Worm (Caenorhabditis elegans): Measurements from ENCODE around the gene F02A9.1.

DNA sequence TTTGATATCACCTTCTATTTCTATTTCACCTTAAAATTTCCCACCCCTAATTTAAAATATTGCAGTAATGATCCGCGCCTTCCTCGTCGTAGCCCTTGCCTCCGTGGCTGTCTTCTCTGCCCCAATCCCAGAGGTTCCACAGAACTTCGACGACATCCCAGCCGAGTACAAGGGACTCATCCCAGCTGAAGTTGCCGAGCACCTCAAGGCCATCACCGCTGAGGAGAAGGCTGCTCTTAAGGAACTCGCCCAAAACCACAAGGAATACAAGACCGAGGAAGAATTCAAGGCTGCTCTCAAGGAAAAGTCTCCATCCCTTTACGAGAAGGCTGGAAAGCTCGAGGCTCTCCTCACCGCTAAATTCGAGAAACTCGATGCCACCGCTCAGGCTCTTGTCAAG, 4.2 kb upstream of the F02A9.1 start, which contains the start of gene far-2:
- TF ChIP-seq C17E4.6 (GFP tag; IDR thresholded peaks at IDR 0.05) (no peak), F37B4.10 (GFP tag; IDR thresholded peaks at IDR 0.05) (no peak), unc-62 (GFP tag; optimal IDR thresholded peaks at IDR 0.05) (no peak), B0336.3 (GFP tag; IDR thresholded peaks at IDR 0.05) (no peak), zfh-2 (GFP tag; conservative IDR thresholded peaks at IDR 0.05) (peak; percentile 75), nhr-80 (tag; optimal IDR thresholded peaks at IDR 0.05) (no peak), F52B5.7 (tag; optimal IDR thresholded peaks at IDR 0.05) (no peak), ets-4 (GFP tag; optimal IDR thresholded peaks at IDR 0.05) (no peak)
